Worm (Caenorhabditis elegans) whole organism, L2 larva: ENCODE measurements around the gene F01D5.8.
A peak's percentile ranks its signal among the peaks of the same experiment; 100 is the strongest.

Experiments used
- C34F6.9 ChIP-seq: fragments of 150-350 bp; optimal IDR thresholded peaks from 2 replicates; lab custom pipeline; 2014; ENCODE audit warnings: missing biosample characterization, missing genetic modification characterization
- F13H6.1 ChIP-seq: sonication (generic microtip); optimal IDR thresholded peaks from 2 replicates; lab custom pipeline; 2016; ENCODE audit warnings: missing genetic modification characterization, missing compliant biosample characterization
- R02D3.7 ChIP-seq: fragments of 150-350 bp; optimal IDR thresholded peaks from 2 replicates; lab custom pipeline; 2014; ENCODE audit warnings: missing biosample characterization, missing genetic modification characterization
- Y55F3AM.14 ChIP-seq: fragments of 200-800 bp; sonication (Bioruptor generic); optimal IDR thresholded peaks from 2 replicates; lab custom pipeline; 2018; ENCODE audit warnings: mild to moderate bottlenecking, missing genetic modification characterization, missing compliant biosample characterization
- ZK546.5 ChIP-seq: sonication (generic microtip); optimal IDR thresholded peaks from 2 replicates; lab custom pipeline; 2017; ENCODE audit warnings: missing biosample characterization, missing genetic modification characterization
- aly-2 ChIP-seq: fragments of 150-350 bp; optimal IDR thresholded peaks from 2 replicates; lab custom pipeline; 2014; ENCODE audit warnings: missing biosample characterization, missing genetic modification characterization
- ama-1 ChIP-seq: fragments of 150-350 bp; optimal IDR thresholded peaks from 2 replicates; lab custom pipeline; 2018; ENCODE audit warnings: inconsistent platforms
- blmp-1 ChIP-seq: sonication (generic microtip); optimal IDR thresholded peaks from 2 replicates; lab custom pipeline; 2017; ENCODE audit warnings: missing genetic modification characterization, mild to moderate bottlenecking, missing compliant biosample characterization, antibody characterized with exemption, moderate library complexity; ENCODE audit not compliant: insufficient read depth
- ceh-16 ChIP-seq: fragments of 150-350 bp; optimal IDR thresholded peaks from 2 replicates; lab custom pipeline; 2014; ENCODE audit warnings: missing biosample characterization, missing genetic modification characterization
- ceh-82 ChIP-seq: fragments of 150-350 bp; optimal IDR thresholded peaks from 2 replicates; lab custom pipeline; 2014; ENCODE audit warnings: missing biosample characterization, missing genetic modification characterization
- crh-2 ChIP-seq: sonication (generic microtip); optimal IDR thresholded peaks from 2 replicates; lab custom pipeline; 2017; ENCODE audit warnings: missing biosample characterization, missing genetic modification characterization
- egl-27 ChIP-seq: sonication (generic microtip); optimal IDR thresholded peaks from 3 replicates; lab custom pipeline; 2017; ENCODE audit warnings: missing biosample characterization, missing genetic modification reagents, missing genetic modification characterization
- fos-1 ChIP-seq: fragments of 150-350 bp; optimal IDR thresholded peaks from 2 replicates; lab custom pipeline; 2014; ENCODE audit warnings: missing biosample characterization, missing genetic modification characterization
- gmeb-1 ChIP-seq: fragments of 150-350 bp; optimal IDR thresholded peaks from 2 replicates; lab custom pipeline; 2014; ENCODE audit warnings: missing biosample characterization, missing genetic modification characterization
- lin-11 ChIP-seq: fragments of 150-350 bp; sonication (generic microtip); optimal IDR thresholded peaks from 2 replicates; lab custom pipeline; 2014; ENCODE audit warnings: missing biosample characterization, missing genetic modification characterization, inconsistent platforms, mixed read lengths
- lin-13 ChIP-seq: fragments of 150-350 bp; optimal IDR thresholded peaks from 2 replicates; lab custom pipeline; 2014; ENCODE audit warnings: missing biosample characterization, missing genetic modification reagents, missing genetic modification characterization
- lin-39 ChIP-seq: fragments of 150-350 bp; optimal IDR thresholded peaks from 2 replicates; lab custom pipeline; 2014; ENCODE audit warnings: missing biosample characterization, missing genetic modification reagents, missing genetic modification characterization
- lsy-2 ChIP-seq, 2 experiments: fragments of 150-350 bp in 1 of 2; sonication (generic microtip) in 1 of 2; optimal IDR thresholded peaks; 2 replicates each; lab custom pipeline; 2014 to 2017; ENCODE audit warnings: missing biosample characterization in 2 of 2, missing genetic modification characterization in 2 of 2
- mbf-1 ChIP-seq: sonication (generic microtip); optimal IDR thresholded peaks from 2 replicates; lab custom pipeline; 2017; ENCODE audit warnings: missing biosample characterization, missing genetic modification characterization
- nhr-10 ChIP-seq: sonication (generic microtip); optimal IDR thresholded peaks from 2 replicates; lab custom pipeline; 2017; ENCODE audit warnings: missing biosample characterization, missing genetic modification characterization
- nhr-11 ChIP-seq: fragments of 150-350 bp; optimal IDR thresholded peaks from 2 replicates; lab custom pipeline; 2014; ENCODE audit warnings: missing biosample characterization, missing genetic modification characterization
- nhr-12 ChIP-seq: fragments of 150-350 bp; optimal IDR thresholded peaks from 2 replicates; lab custom pipeline; 2014; ENCODE audit warnings: missing biosample characterization, missing genetic modification characterization
- nhr-129 ChIP-seq: fragments of 150-350 bp; optimal IDR thresholded peaks from 2 replicates; lab custom pipeline; 2014; ENCODE audit warnings: missing biosample characterization, missing genetic modification characterization
- nhr-21 ChIP-seq: fragments of 150-350 bp; optimal IDR thresholded peaks from 2 replicates; lab custom pipeline; 2014; ENCODE audit warnings: missing biosample characterization, missing genetic modification characterization
- nhr-23 ChIP-seq: fragments of 150-350 bp; optimal IDR thresholded peaks from 2 replicates; lab custom pipeline; 2014; ENCODE audit warnings: missing biosample characterization, missing genetic modification reagents, missing genetic modification characterization
- nhr-25 ChIP-seq: fragments of 150-350 bp; sonication (generic microtip); optimal IDR thresholded peaks from 3 replicates; lab custom pipeline; 2014; ENCODE audit warnings: missing biosample characterization, missing genetic modification characterization
- nhr-6 ChIP-seq: fragments of 150-350 bp; optimal IDR thresholded peaks from 2 replicates; lab custom pipeline; 2014; ENCODE audit warnings: missing biosample characterization, missing genetic modification characterization
- peb-1 ChIP-seq: fragments of 150-350 bp; optimal IDR thresholded peaks from 2 replicates; lab custom pipeline; 2014; ENCODE audit warnings: missing biosample characterization, missing genetic modification characterization
- sem-4 ChIP-seq: fragments of 150-350 bp; optimal IDR thresholded peaks from 2 replicates; lab custom pipeline; 2014; ENCODE audit warnings: missing biosample characterization, missing genetic modification reagents, missing genetic modification characterization
- skn-1 ChIP-seq: sonication (generic microtip); optimal IDR thresholded peaks from 2 replicates; lab custom pipeline; 2017; ENCODE audit warnings: missing biosample characterization, missing genetic modification characterization
- sma-3 ChIP-seq: sonication (generic microtip); optimal IDR thresholded peaks from 2 replicates; lab custom pipeline; 2016; ENCODE audit warnings: missing genetic modification reagents, missing genetic modification characterization, missing compliant biosample characterization
- sma-9 ChIP-seq, 2 experiments: fragments of 150-350 bp in 1 of 2; sonication (generic microtip) in 1 of 2; optimal IDR thresholded peaks; 2 replicates each; lab custom pipeline; 2014 to 2016; ENCODE audit warnings: missing genetic modification characterization in 2 of 2, mild to moderate bottlenecking in 1 of 2, missing biosample characterization in 1 of 2, missing compliant biosample characterization in 1 of 2, missing genetic modification reagents in 1 of 2, moderate library complexity in 1 of 2
- snpc-4 ChIP-seq: fragments of 150-350 bp; optimal IDR thresholded peaks from 2 replicates; lab custom pipeline; 2014; ENCODE audit warnings: missing biosample characterization, missing genetic modification characterization
- unc-55 ChIP-seq: fragments of 150-350 bp; sonication (generic microtip); optimal IDR thresholded peaks from 3 replicates; lab custom pipeline; 2014; ENCODE audit warnings: missing biosample characterization, missing genetic modification reagents, missing genetic modification characterization
- unc-62 ChIP-seq: fragments of 150-350 bp; optimal IDR thresholded peaks from 2 replicates; lab custom pipeline; 2014; ENCODE audit warnings: missing biosample characterization, missing genetic modification reagents, missing genetic modification characterization
- zag-1 ChIP-seq: fragments of 150-350 bp; optimal IDR thresholded peaks from 2 replicates; lab custom pipeline; 2014; ENCODE audit warnings: missing biosample characterization, missing genetic modification characterization
- ztf-1 ChIP-seq: fragments of 200-800 bp; sonication (Bioruptor generic); conservative IDR thresholded peaks from 2 replicates; pipeline ENCODE4 v1.3.6; 2022; ENCODE audit warnings: missing genetic modification characterization, missing compliant biosample characterization
- ztf-4 ChIP-seq: fragments of 150-350 bp; optimal IDR thresholded peaks from 2 replicates; lab custom pipeline; 2014; ENCODE audit warnings: missing biosample characterization, missing genetic modification characterization

Gene F01D5.8

ce11 chrII:14060439-14060838 is 49.9 kb downstream of the F01D5.8 start, which contains the start of gene W01G7.4:
Gene W01G7.4, plus strand, starts transcription at chrII:14060739.
- TF ChIP-seq lin-13 (GFP tag; lab: Kevin White, UChicago) (no peak), Y55F3AM.14 (GFP tag; lab: Kevin White, UChicago) (no peak), ztf-1 (GFP tag; lab: Robert Waterston, UW) (no peak), ceh-16 (tag; lab: Kevin White, UChicago) (no peak), ztf-4 (no peak), nhr-23 (tag; lab: Kevin White, UChicago) (no peak), C34F6.9 (tag; lab: Kevin White, UChicago) (no peak), nhr-11 (no peak), unc-55 (GFP tag; lab: Kevin White, UChicago) (no peak), crh-2 (tag; lab: Kevin White, UChicago) (no peak), nhr-21 (tag; lab: Kevin White, UChicago) (no peak), ZK546.5 (tag; lab: Kevin White, UChicago) (no peak), F13H6.1 (tag; lab: Kevin White, UChicago) (no peak), lin-39 (tag; lab: Kevin White, UChicago) (no peak), nhr-6 (no peak), nhr-12 (tag; lab: Kevin White, UChicago) (no peak), unc-62 (GFP tag; lab: Kevin White, UChicago) (no peak), peb-1 (tag; lab: Kevin White, UChicago) (no peak)

ce11 chrII:14060885-14061284 is 50.4 kb downstream of the F01D5.8 start:
- TF ChIP-seq snpc-4 (tag; lab: Kevin White, UChicago) (no peak), lin-13 (GFP tag; lab: Kevin White, UChicago) (no peak), egl-27 (no peak), ztf-1 (GFP tag; lab: Robert Waterston, UW) (no peak), nhr-23 (tag; lab: Kevin White, UChicago) (no peak), blmp-1 (no peak)

- TF ChIP-seq crh-2 (tag; lab: Kevin White, UChicago) (peak; percentile 64), fos-1 (tag; lab: Kevin White, UChicago) (peak; percentile 14), ztf-1 (GFP tag; lab: Robert Waterston, UW) (no peak), ceh-82 (tag; lab: Kevin White, UChicago) (no peak), zag-1 (tag; lab: Kevin White, UChicago) (no peak), lin-39 (tag; lab: Kevin White, UChicago) (no peak), ztf-4 (no peak), blmp-1 (peak; percentile 9), nhr-25 (tag; lab: Kevin White, UChicago) (peak; percentile 50), nhr-129 (tag; lab: Kevin White, UChicago) (peak; percentile 51), R02D3.7 (tag; lab: Kevin White, UChicago) (no peak), nhr-12 (tag; lab: Kevin White, UChicago) (no peak), unc-62 (GFP tag; lab: Kevin White, UChicago) (no peak), lin-11 (peak; percentile 56), aly-2 (tag; lab: Kevin White, UChicago) (no peak), F13H6.1 (tag; lab: Kevin White, UChicago) (peak; percentile 62), egl-27 (peak; percentile 47), skn-1 (no peak), ZK546.5 (tag; lab: Kevin White, UChicago) (no peak), ceh-16 (tag; lab: Kevin White, UChicago) (no peak), ama-1 (lab: Kevin White, UChicago) (no peak), mbf-1 (tag; lab: Kevin White, UChicago) (no peak), lin-13 (GFP tag; lab: Kevin White, UChicago) (peak; percentile 79), sma-9 (GFP tag; optimal IDR thresholded peaks at IDR 0.05; lab: Kevin White, UChicago) (no peak), sma-9 (tag; optimal IDR thresholded peaks at IDR 0.05; lab: Kevin White, UChicago) (no peak), sma-3 (GFP tag; lab: Kevin White, UChicago) (peak; percentile 89), gmeb-1 (tag; lab: Kevin White, UChicago) (peak; percentile 74), nhr-11 (no peak), Y55F3AM.14 (GFP tag; lab: Kevin White, UChicago) (no peak), C34F6.9 (tag; lab: Kevin White, UChicago) (peak; percentile 83), nhr-10 (tag; lab: Kevin White, UChicago) (no peak), unc-55 (GFP tag; lab: Kevin White, UChicago) (peak; percentile 79), sem-4 (tag; lab: Kevin White, UChicago) (peak; percentile 18), lsy-2 (tag; optimal IDR thresholded peaks at IDR 0.05; lab: Kevin White, UChicago) (peak; percentile 50 to 78), nhr-21 (tag; lab: Kevin White, UChicago) (peak; percentile 25)
Measured at ce11 chrII:14063044-14063500, 52.6 kb downstream of the F01D5.8 start, which contains the start of gene lem-2. Gene lem-2, plus strand, starts transcription at chrII:14063450.
